Fruit fly (Drosophila melanogaster) Kc167 (cell line): ENCODE measurements around the gene Sdhaf3.

ENCODE experiments used
- Sin3A ChIP-seq: fragments of >200 bp; optimal IDR thresholded peaks from 2 replicates; lab custom pipeline; 2018; ENCODE audit warnings: missing external identifiers
- h ChIP-seq: fragments of >200 bp; optimal IDR thresholded peaks from 3 replicates; lab custom pipeline; 2018; ENCODE audit warnings: missing external identifiers
- insv ChIP-seq: fragments of >200 bp; optimal IDR thresholded peaks from 3 replicates; lab custom pipeline; 2018; ENCODE audit warnings: missing external identifiers
- psq ChIP-seq: fragments of >200 bp; optimal IDR thresholded peaks from 2 replicates; lab custom pipeline; 2017; ENCODE audit warnings: missing external identifiers
- ttk ChIP-seq: sonication (Bioruptor generic); optimal IDR thresholded peaks from 2 replicates; lab custom pipeline; 2017; ENCODE audit warnings: missing external identifiers

dm6 chr3R:16453597-16453996, 28.7 kb downstream of the Sdhaf3 start, which contains the start of gene Pak3:
- TF ChIP-seq ttk (lab: Kevin White, UChicago) (no peak), h (lab: Kevin White, UChicago) (no peak), insv (lab: Kevin White, UChicago) (no peak), Sin3A (lab: Kevin White, UChicago) (no peak), psq (lab: Kevin White, UChicago) (no peak)
